Worm (Caenorhabditis elegans) whole organism, young adult: ENCODE data around the gene ncs-6.

Experiments used
- T07F8.4 ChIP-seq: sonication (generic microtip); optimal IDR thresholded peaks from 2 replicates; lab custom pipeline; 2016; ENCODE audit warnings: mild to moderate bottlenecking, missing genetic modification characterization, moderate library complexity, missing compliant biosample characterization
- Y95B8A.8 ChIP-seq: fragments of 200-800 bp; sonication (Bioruptor generic); IDR thresholded peaks from 2 replicates; pipeline ENCODE4 v1.3.6; 2022; ENCODE audit warnings: missing genetic modification reagents, missing genetic modification characterization, missing compliant biosample characterization
- ZK185.1 ChIP-seq: sonication (generic microtip); optimal IDR thresholded peaks from 2 replicates; lab custom pipeline; 2016; ENCODE audit warnings: mild to moderate bottlenecking, missing genetic modification characterization, missing compliant biosample characterization; ENCODE audit not compliant: poor library complexity, severe bottlenecking
- ama-1 ChIP-seq, 3 experiments: fragments of 150-350 bp in 1 of 3; sonication (generic microtip) in 2 of 3; optimal IDR thresholded peaks; 2 replicates each; lab custom pipeline; 2014 to 2018; ENCODE audit warnings: missing biosample characterization in 2 of 3, missing genetic modification characterization in 2 of 3, missing genetic modification reagents in 2 of 3
- dpff-1 ChIP-seq: sonication (generic microtip); optimal IDR thresholded peaks from 2 replicates; lab custom pipeline; 2017; ENCODE audit warnings: mild to moderate bottlenecking, missing genetic modification characterization, missing compliant biosample characterization
- lir-1 ChIP-seq: fragments of 200-800 bp; sonication (Bioruptor generic); conservative IDR thresholded peaks from 2 replicates; pipeline ENCODE4 v1.3.6; 2022; ENCODE audit warnings: missing genetic modification reagents, missing genetic modification characterization, missing compliant biosample characterization
- nhr-90 ChIP-seq: sonication (generic microtip); optimal IDR thresholded peaks from 2 replicates; lab custom pipeline; 2016; ENCODE audit warnings: missing genotype, mild to moderate bottlenecking, missing genetic modification characterization, missing compliant biosample characterization
- pha-4 ChIP-seq: fragments of 150-350 bp; sonication (generic microtip); optimal IDR thresholded peaks from 2 replicates; lab custom pipeline; 2014; ENCODE audit warnings: missing biosample characterization, missing genetic modification reagents, missing genetic modification characterization
- repo-1 ChIP-seq: sonication (generic microtip); optimal IDR thresholded peaks from 2 replicates; lab custom pipeline; 2017; ENCODE audit warnings: mild to moderate bottlenecking, missing genetic modification characterization, missing compliant biosample characterization
- unc-62 ChIP-seq: fragments of 150-350 bp; optimal IDR thresholded peaks from 2 replicates; lab custom pipeline; 2014; ENCODE audit warnings: missing biosample characterization, missing genetic modification reagents, missing genetic modification characterization
- ztf-3 ChIP-seq: fragments of 200-800 bp; sonication (Bioruptor generic); optimal IDR thresholded peaks from 2 replicates; lab custom pipeline; 2018; ENCODE audit warnings: mild to moderate bottlenecking, missing genetic modification characterization, missing compliant biosample characterization

DNA sequence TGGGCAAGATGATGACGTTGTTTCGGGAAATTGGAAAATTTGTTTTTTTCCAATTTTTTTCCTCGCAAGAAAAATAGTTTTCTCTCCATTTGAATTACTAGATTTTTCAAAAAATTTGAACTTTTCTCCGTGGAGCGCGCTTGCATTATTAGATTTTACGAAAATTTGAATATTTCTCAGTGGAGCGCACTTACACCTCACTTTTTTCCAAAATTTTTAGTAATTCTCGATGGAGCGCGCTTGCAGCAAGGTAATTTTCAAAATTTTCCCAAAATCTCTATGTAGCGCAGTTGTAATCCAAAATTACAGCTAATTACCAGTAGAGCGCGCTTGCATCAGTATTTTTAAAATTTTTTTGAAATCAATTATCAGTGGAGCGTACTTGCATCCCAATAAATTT is 26.4 kb upstream of the ncs-6 start:
- TF ChIP-seq T07F8.4 (tag; lab: Kevin White, UChicago) (no peak), unc-62 (no peak), ZK185.1 (tag; lab: Kevin White, UChicago) (no peak), Y95B8A.8 (no peak), dpff-1 (tag; lab: Kevin White, UChicago) (no peak), nhr-90 (tag; lab: Kevin White, UChicago) (no peak), ztf-3 (GFP tag; lab: Kevin White, UChicago) (no peak), lir-1 (GFP tag; lab: Robert Waterston, UW) (no peak), pha-4 (tag; lab: Kevin White, UChicago) (no peak), repo-1 (tag; lab: Kevin White, UChicago) (no peak), ama-1 (optimal IDR thresholded peaks at IDR 0.05; lab: Kevin White, UChicago) (no peak), ama-1 (GFP tag; optimal IDR thresholded peaks at IDR 0.05; lab: Kevin White, UChicago) (no peak)
